Worm (Caenorhabditis elegans) whole organism, L4/young adult: Measurements from ENCODE around the gene stt-3.

Source experiments
- W03F9.2 ChIP-seq: fragments of 150-350 bp; optimal IDR thresholded peaks from 2 replicates; lab custom pipeline; 2014; ENCODE audit warnings: missing biosample characterization, missing genetic modification characterization
- dao-5 ChIP-seq: sonication (generic microtip); optimal IDR thresholded peaks from 2 replicates; lab custom pipeline; 2016; ENCODE audit warnings: missing genotype, missing genetic modification characterization, moderate library complexity, missing compliant biosample characterization
- him-1 ChIP-seq: sonication (generic microtip); optimal IDR thresholded peaks from 2 replicates; lab custom pipeline; 2016; ENCODE audit warnings: missing genotype, missing genetic modification reagents, missing genetic modification characterization, missing compliant biosample characterization

ce11 chrIII:6202440-6202839 is 46.0 kb upstream of the stt-3 start:
- TF ChIP-seq dao-5, result no peak
- TF ChIP-seq W03F9.2 (tag; lab: Kevin White, UChicago), result no peak
- TF ChIP-seq him-1 (tag; lab: Kevin White, UChicago), result no peak
